Fruit fly (Drosophila melanogaster): ENCODE results near the gene CG7264.

Gene CG7264

dm6 chr3L:11822446-11823334 lies 6.1 kb upstream of the CG7264 start, which contains the start of gene RpL10Ab (continued):
- TF ChIP-seq achi (GFP tag; optimal IDR thresholded peaks at IDR 0.05) (peak; percentile 27), CG34406 (GFP tag; optimal IDR thresholded peaks at IDR 0.05) (peak; percentile 35), pdm3 (GFP tag; optimal IDR thresholded peaks at IDR 0.05) (no peak), CG3919 (GFP tag; optimal IDR thresholded peaks at IDR 0.05) (peak; percentile 77), Lpt (GFP tag; optimal IDR thresholded peaks at IDR 0.05) (peak; percentile 74), CG6276 (GFP tag; optimal IDR thresholded peaks at IDR 0.05) (no peak), lz (GFP tag; optimal IDR thresholded peaks at IDR 0.05) (peak; percentile 60), CG6808 (GFP tag; optimal IDR thresholded peaks at IDR 0.05) (peak; percentile 47), Ets96B (tag; optimal IDR thresholded peaks at IDR 0.05) (no peak), esn (GFP tag; optimal IDR thresholded peaks at IDR 0.05) (peak; percentile 62)

dm6 chr3L:11825560-11826153 lies 3.2 kb upstream of the CG7264 start, which contains the start of gene CG32095:
CG32095 (minus strand) TSS chr3L:11825732.
- TF ChIP-seq CG6276 (GFP tag; optimal IDR thresholded peaks at IDR 0.05): no peak
- no peak for TF ChIP-seq CG11762 (GFP tag; optimal IDR thresholded peaks at IDR 0.05; ENCODE audit: insufficient read depth)
- TF ChIP-seq CG34406 (GFP tag; optimal IDR thresholded peaks at IDR 0.05): no peak
- TF ChIP-seq Eip78C (GFP tag): peak; percentile 61
- no peak for TF ChIP-seq CG31627 (GFP tag; optimal IDR thresholded peaks at IDR 0.05)
- no peak for TF ChIP-seq CG3919 (GFP tag; optimal IDR thresholded peaks at IDR 0.05)
- TF ChIP-seq CG6792 (GFP tag; optimal IDR thresholded peaks at IDR 0.05): no peak
- TF ChIP-seq esn (GFP tag; optimal IDR thresholded peaks at IDR 0.05): peak; percentile 7
- TF ChIP-seq CG6808 (GFP tag; optimal IDR thresholded peaks at IDR 0.05): no peak
- TF ChIP-seq net (GFP tag; optimal IDR thresholded peaks at IDR 0.05): no peak
- TF ChIP-seq salr (GFP tag; optimal IDR thresholded peaks at IDR 0.05): no peak
- TF ChIP-seq Smox (GFP tag; optimal IDR thresholded peaks at IDR 0.05): no peak

- TF ChIP-seq dsx (GFP tag; optimal IDR thresholded peaks at IDR 0.05; ENCODE audit: poor library complexity, severe bottlenecking) (no peak), svp (GFP tag) (no peak), vri (GFP tag; optimal IDR thresholded peaks at IDR 0.05) (no peak), CG3919 (GFP tag; optimal IDR thresholded peaks at IDR 0.05) (no peak), CG8119 (GFP tag; IDR thresholded peaks at IDR 0.05) (no peak), CG6854 (GFP tag; optimal IDR thresholded peaks at IDR 0.05) (no peak), Sox15 (GFP tag; optimal IDR thresholded peaks at IDR 0.05) (no peak), Sox14 (GFP tag; optimal IDR thresholded peaks at IDR 0.05) (no peak), Gug (GFP tag; IDR thresholded peaks at IDR 0.05) (no peak), eg (GFP tag; IDR thresholded peaks at IDR 0.05) (no peak), Eip75B (GFP tag; optimal IDR thresholded peaks at IDR 0.05) (no peak), CG3032 (tag; optimal IDR thresholded peaks at IDR 0.05) (no peak), pdm3 (GFP tag; optimal IDR thresholded peaks at IDR 0.05) (no peak), CG10669 (GFP tag; optimal IDR thresholded peaks at IDR 0.05) (no peak)
These were observed 2.4 kb downstream of the CG7264 start for dm6 chr3L:11831199-11831598.

- TF ChIP-seq Eip78C (GFP tag) (peak; percentile 61), CG1621 (tag; optimal IDR thresholded peaks at IDR 0.05) (peak; percentile 80), CG8119 (GFP tag; IDR thresholded peaks at IDR 0.05) (no peak)
These were observed 3.8 kb downstream of the CG7264 start for dm6 chr3L:11832360-11833295.

Data from whole organism, prepupa.